Worm (Caenorhabditis elegans) whole organism, L4/young adult: ENCODE measurements around the gene Y7A5A.3.

Experiments used
- dao-5 ChIP-seq: sonication (generic microtip); optimal IDR thresholded peaks from 2 replicates; lab custom pipeline; 2016; ENCODE audit warnings: missing genotype, missing genetic modification characterization, moderate library complexity, missing compliant biosample characterization
- him-1 ChIP-seq: sonication (generic microtip); optimal IDR thresholded peaks from 2 replicates; lab custom pipeline; 2016; ENCODE audit warnings: missing genotype, missing genetic modification reagents, missing genetic modification characterization, missing compliant biosample characterization

- TF ChIP-seq him-1 (tag; lab: Kevin White, UChicago) = no peak
- TF ChIP-seq dao-5 (tag; lab: Kevin White, UChicago) = no peak
Measured at ce11 chrX:15768532-15768931, 15.9 kb downstream of the Y7A5A.3 start.
